Fruit fly (Drosophila melanogaster) whole organism, embryonic: ENCODE data around the gene bol.

Experiments used
- Atf3 ChIP-seq: fragments of 200-800 bp; sonication (Bioruptor generic); optimal IDR thresholded peaks from 3 replicates; lab custom pipeline; 2016; ENCODE audit warnings: missing biosample characterization, missing genetic modification characterization
- Bgb ChIP-seq: fragments of 200-800 bp; sonication (Bioruptor generic); IDR thresholded peaks from 2 replicates; pipeline ENCODE4 v1.3.6; 2022; ENCODE audit warnings: missing biosample characterization, missing genetic modification characterization; ENCODE audit not compliant: partially characterized antibody
- CG11456 ChIP-seq: fragments of 200-800 bp; sonication (Bioruptor generic); IDR thresholded peaks from 3 replicates; pipeline ENCODE4 v1.3.6; 2022; ENCODE audit warnings: missing biosample characterization, missing genetic modification characterization
- CG11695 ChIP-seq: fragments of 200-800 bp; sonication (Bioruptor generic); IDR thresholded peaks from 3 replicates; pipeline ENCODE4 v1.3.6; 2022; ENCODE audit warnings: missing biosample characterization, missing genetic modification characterization
- CG12391 ChIP-seq: fragments of 200-800 bp; sonication (Bioruptor generic); optimal IDR thresholded peaks from 3 replicates; lab custom pipeline; 2018; ENCODE audit warnings: missing biosample characterization, mild to moderate bottlenecking, missing genetic modification characterization, moderate library complexity
- CG12769 ChIP-seq: fragments of 200-800 bp; sonication (Bioruptor generic); optimal IDR thresholded peaks from 2 replicates; lab custom pipeline; 2019; ENCODE audit warnings: missing biosample characterization, mild to moderate bottlenecking, missing genetic modification characterization, moderate library complexity
- CG15073 ChIP-seq: fragments of 200-800 bp; sonication (Bioruptor generic); optimal IDR thresholded peaks from 2 replicates; lab custom pipeline; 2016; ENCODE audit warnings: missing biosample characterization, missing genetic modification characterization
- CG2120 ChIP-seq: fragments of 200-800 bp; sonication (Bioruptor generic); optimal IDR thresholded peaks from 3 replicates; lab custom pipeline; 2016; ENCODE audit warnings: missing biosample characterization, missing genetic modification characterization
- CG30020 ChIP-seq: fragments of 200-800 bp; optimal IDR thresholded peaks from 2 replicates; lab custom pipeline; 2019; ENCODE audit warnings: missing biosample characterization, mild to moderate bottlenecking, missing genetic modification characterization, moderate library complexity
- CG3995 ChIP-seq: fragments of 200-800 bp; sonication (Bioruptor generic); optimal IDR thresholded peaks from 3 replicates; lab custom pipeline; 2016; ENCODE audit warnings: missing biosample characterization, missing genetic modification characterization
- CG6175 ChIP-seq: fragments of 200-800 bp; sonication (Bioruptor generic); IDR thresholded peaks from 3 replicates; pipeline ENCODE4 v1.3.6; 2022; ENCODE audit warnings: missing biosample characterization, missing genetic modification characterization
- CG6654 ChIP-seq: fragments of 200-800 bp; sonication (Bioruptor generic); optimal IDR thresholded peaks from 2 replicates; lab custom pipeline; 2017; ENCODE audit warnings: missing biosample characterization, mild to moderate bottlenecking, missing genetic modification characterization
- CG6791 ChIP-seq: fragments of 200-800 bp; sonication (Bioruptor generic); IDR thresholded peaks from 3 replicates; pipeline ENCODE4 v1.3.6; 2022; ENCODE audit warnings: missing biosample characterization, missing genetic modification characterization; ENCODE audit not compliant: partially characterized antibody
- CTCF ChIP-seq: fragments of 200-800 bp; sonication (Bioruptor generic); optimal IDR thresholded peaks from 2 replicates; lab custom pipeline; 2017; ENCODE audit warnings: missing biosample characterization, mild to moderate bottlenecking, missing genetic modification characterization, moderate library complexity
- D ChIP-seq, 2 experiments: fragments of 200-800 bp in 1 of 2; fragments of >200 bp in 1 of 2; sonication (Bioruptor generic) in 1 of 2; optimal IDR thresholded peaks; 2 replicates in 1 of 2; 3 replicates in 1 of 2; lab custom pipeline; 2017; ENCODE audit warnings: mild to moderate bottlenecking in 1 of 2, missing biosample characterization in 1 of 2, missing genetic modification characterization in 1 of 2, missing genetic modification reagents in 1 of 2
- Doc3 ChIP-seq: fragments of 200-800 bp; sonication (Bioruptor generic); IDR thresholded peaks from 3 replicates; pipeline ENCODE4 v1.3.6; 2022; ENCODE audit warnings: missing biosample characterization, missing genetic modification characterization; ENCODE audit not compliant: partially characterized antibody
- HmgD ChIP-seq: fragments of 200-800 bp; sonication (Bioruptor generic); optimal IDR thresholded peaks from 3 replicates; lab custom pipeline; 2016; ENCODE audit warnings: missing biosample characterization, missing genetic modification characterization
- MBD-R2 ChIP-seq: fragments of 200-800 bp; sonication (Bioruptor generic); IDR thresholded peaks from 2 replicates; pipeline ENCODE4 v1.3.6; 2022; ENCODE audit warnings: missing biosample characterization, missing genetic modification characterization
- Med ChIP-seq: fragments of 200-800 bp; sonication (Bioruptor generic); peaks from one replicate; lab custom pipeline; 2016; ENCODE audit warnings: missing biosample characterization, missing genetic modification characterization, mild to moderate bottlenecking, inconsistent platforms, moderate library complexity
- NK7.1 ChIP-seq: fragments of 200-800 bp; sonication (Bioruptor generic); optimal IDR thresholded peaks from 3 replicates; lab custom pipeline; 2016; ENCODE audit warnings: missing biosample characterization, missing genetic modification characterization
- Nf-YA ChIP-seq: fragments of 200-800 bp; sonication (Bioruptor generic); IDR thresholded peaks from 2 replicates; pipeline ENCODE4 v1.3.6; 2022; ENCODE audit warnings: missing biosample characterization, missing genetic modification characterization
- Pdp1 ChIP-seq, 2 experiments: fragments of 200-800 bp; sonication (Bioruptor generic); optimal IDR thresholded peaks; 3 replicates each; lab custom pipeline; 2016; ENCODE audit warnings: missing biosample characterization in 2 of 2, missing genetic modification characterization in 2 of 2, mild to moderate bottlenecking in 1 of 2, moderate library complexity in 1 of 2
- Side ChIP-seq: fragments of 200-800 bp; sonication (Bioruptor generic); optimal IDR thresholded peaks from 2 replicates; lab custom pipeline; 2016; ENCODE audit warnings: missing biosample characterization, missing genetic modification characterization
- Xbp1 ChIP-seq: fragments of 200-800 bp; sonication (Bioruptor generic); optimal IDR thresholded peaks from 3 replicates; lab custom pipeline; 2016; ENCODE audit warnings: missing biosample characterization, mild to moderate bottlenecking, missing genetic modification characterization
- al ChIP-seq: fragments of 200-800 bp; sonication (Bioruptor generic); IDR thresholded peaks from 2 replicates; pipeline ENCODE4 v1.3.6; 2022; ENCODE audit warnings: missing biosample characterization, missing genetic modification characterization
- aop ChIP-seq: fragments of 200-800 bp; sonication (Bioruptor generic); IDR thresholded peaks from 2 replicates; pipeline ENCODE4 v1.3.6; 2022; ENCODE audit warnings: missing biosample characterization, missing genetic modification characterization
- ash1 ChIP-seq: fragments of 200-800 bp; sonication (Bioruptor generic); optimal IDR thresholded peaks from 2 replicates; lab custom pipeline; 2018; ENCODE audit warnings: missing biosample characterization, mild to moderate bottlenecking, missing genetic modification characterization
- bbx ChIP-seq: fragments of 200-800 bp; sonication (Bioruptor generic); IDR thresholded peaks from 2 replicates; pipeline ENCODE4 v1.3.6; 2022; ENCODE audit warnings: missing biosample characterization, missing genetic modification characterization; ENCODE audit not compliant: partially characterized antibody
- bowl ChIP-seq: fragments of 200-800 bp; sonication (Bioruptor generic); IDR thresholded peaks from 2 replicates; pipeline ENCODE4 v1.3.6; 2022; ENCODE audit warnings: missing biosample characterization, missing genetic modification characterization
- cad ChIP-seq: fragments of >200 bp; optimal IDR thresholded peaks from 2 replicates; lab custom pipeline; 2017; ENCODE audit warnings: missing biosample characterization, missing genetic modification characterization
- chinmo ChIP-seq: fragments of 200-800 bp; sonication (Bioruptor generic); IDR thresholded peaks from 4 replicates; pipeline ENCODE4 v1.3.6; 2022; ENCODE audit warnings: missing biosample characterization, missing genetic modification characterization; ENCODE audit not compliant: partially characterized antibody
- crp ChIP-seq, 2 experiments: fragments of 200-800 bp; sonication (Bioruptor generic); optimal IDR thresholded peaks; 2 replicates in 1 of 2; 3 replicates in 1 of 2; lab custom pipeline; 2017; ENCODE audit warnings: missing biosample characterization in 2 of 2, missing genetic modification characterization in 2 of 2, mild to moderate bottlenecking in 1 of 2, moderate library complexity in 1 of 2
- exex ChIP-seq: fragments of 200-800 bp; sonication (Bioruptor generic); optimal IDR thresholded peaks from 4 replicates; lab custom pipeline; 2018; ENCODE audit warnings: missing biosample characterization, mild to moderate bottlenecking, missing genetic modification characterization, moderate library complexity
- fd64A ChIP-seq: fragments of 200-800 bp; sonication (Bioruptor generic); optimal IDR thresholded peaks from 3 replicates; lab custom pipeline; 2018; ENCODE audit warnings: missing biosample characterization, mild to moderate bottlenecking, missing genetic modification characterization
- fd96Cb ChIP-seq: fragments of 200-800 bp; sonication (Bioruptor generic); optimal IDR thresholded peaks from 2 replicates; lab custom pipeline; 2018; ENCODE audit warnings: missing biosample characterization, mild to moderate bottlenecking, missing genetic modification characterization, moderate library complexity
- gce ChIP-seq: fragments of 200-800 bp; sonication (Bioruptor generic); IDR thresholded peaks from 3 replicates; pipeline ENCODE4 v1.3.6; 2022; ENCODE audit warnings: missing biosample characterization, missing genetic modification characterization
- lab ChIP-seq: fragments of 200-800 bp; sonication (Bioruptor generic); optimal IDR thresholded peaks from 3 replicates; lab custom pipeline; 2017; ENCODE audit warnings: missing biosample characterization, missing genetic modification characterization, mild to moderate bottlenecking, moderate library complexity, missing genetic modification reagents
- mirr ChIP-seq: fragments of 200-800 bp; sonication (Bioruptor generic); optimal IDR thresholded peaks from 3 replicates; lab custom pipeline; 2018; ENCODE audit warnings: missing biosample characterization, mild to moderate bottlenecking, missing genetic modification characterization
- nerfin-1 ChIP-seq: fragments of 200-800 bp; sonication (Bioruptor generic); optimal IDR thresholded peaks from 3 replicates; lab custom pipeline; 2019; ENCODE audit warnings: missing biosample characterization, mild to moderate bottlenecking, missing genetic modification characterization, moderate library complexity
- nmo ChIP-seq: fragments of 200-800 bp; sonication (Bioruptor generic); optimal IDR thresholded peaks from 2 replicates; lab custom pipeline; 2018; ENCODE audit warnings: missing biosample characterization, mild to moderate bottlenecking, missing genetic modification characterization, moderate library complexity
- p53 ChIP-seq: fragments of 200-800 bp; sonication (Bioruptor generic); optimal IDR thresholded peaks from 2 replicates; lab custom pipeline; 2016; ENCODE audit warnings: missing biosample characterization, missing genetic modification characterization
- pros ChIP-seq: fragments of 200-800 bp; sonication (Bioruptor generic); optimal IDR thresholded peaks from 3 replicates; lab custom pipeline; 2019; ENCODE audit warnings: missing biosample characterization, mild to moderate bottlenecking, missing genetic modification characterization, moderate library complexity
- sens-2 ChIP-seq: fragments of 200-800 bp; sonication (Bioruptor generic); IDR thresholded peaks from 2 replicates; pipeline ENCODE4 v1.3.6; 2022; ENCODE audit warnings: missing biosample characterization, missing genetic modification characterization
- shn ChIP-seq: fragments of 200-800 bp; sonication (Bioruptor generic); optimal IDR thresholded peaks from 3 replicates; lab custom pipeline; 2016; ENCODE audit warnings: missing biosample characterization, missing genetic modification characterization
- slp2 ChIP-seq: fragments of 200-800 bp; sonication (Bioruptor generic); optimal IDR thresholded peaks from 2 replicates; lab custom pipeline; 2016; ENCODE audit warnings: missing biosample characterization, missing genetic modification characterization
- vvl ChIP-seq: fragments of 200-800 bp; sonication (Bioruptor generic); IDR thresholded peaks from 2 replicates; pipeline ENCODE4 v1.3.6; 2022; ENCODE audit warnings: missing biosample characterization, missing genetic modification characterization

The bol gene

dm6 chr3L:9072062-9072730 is 62.0 kb downstream of the bol start (continued):
- TF ChIP-seq fd64A (GFP tag; lab: Kevin White, UChicago) (no peak), NK7.1 (GFP tag; lab: Kevin White, UChicago) (no peak), gce (GFP tag; lab: Robert Waterston, UW) (no peak), CG15073 (GFP tag; lab: Kevin White, UChicago) (no peak), D (optimal IDR thresholded peaks at IDR 0.05; lab: Kevin White, UChicago) (peak; percentile 71), D (GFP tag; optimal IDR thresholded peaks at IDR 0.05; lab: Kevin White, UChicago) (no peak), MBD-R2 (GFP tag; lab: Robert Waterston, UW) (peak; percentile 29; the same call in 1 of the 2 replicates)

- TF ChIP-seq shn (GFP tag; lab: Kevin White, UChicago) (no peak), CG6654 (GFP tag; lab: Kevin White, UChicago) (peak; percentile 90), lab (GFP tag; lab: Kevin White, UChicago) (peak; percentile 34), Pdp1 (GFP tag; optimal IDR thresholded peaks at IDR 0.05; lab: Kevin White, UChicago) (peak in 1 of 2 experiments; percentile 91), nmo (GFP tag; lab: Kevin White, UChicago) (no peak), vvl (GFP tag; lab: Robert Waterston, UW) (no peak), chinmo (GFP tag; lab: Robert Waterston, UW) (0 out of 4 replicates have a peak, but pooled peaks have one; percentile 33), cad (GFP tag; lab: Kevin White, UChicago) (peak; percentile 22), bowl (no peak), Med (GFP tag; lab: Kevin White, UChicago) (peak; percentile 19), exex (tag; lab: Kevin White, UChicago) (peak; percentile 33)
Measured at dm6 chr3L:9066509-9067021, 67.6 kb downstream of the bol start.

dm6 chr3L:9065997-9066441 is 68.2 kb downstream of the bol start, which contains the start of gene Argk1:
Gene Argk1 (minus strand): TSS chr3L:9066027.
- TF ChIP-seq CG12769 (tag; lab: Kevin White, UChicago), result peak; percentile 86
- TF ChIP-seq pros (GFP tag; lab: Kevin White, UChicago), result no peak
- no peak for TF ChIP-seq Atf3 (GFP tag; lab: Kevin White, UChicago)
- peak; percentile 45 for TF ChIP-seq lab (GFP tag; lab: Kevin White, UChicago)
- TF ChIP-seq p53 (GFP tag; lab: Kevin White, UChicago), result no peak
- no peak for TF ChIP-seq CG3995 (GFP tag; lab: Kevin White, UChicago)
- no peak for TF ChIP-seq aop (GFP tag; lab: Robert Waterston, UW)
- TF ChIP-seq nerfin-1 (tag; lab: Kevin White, UChicago), result no peak
- TF ChIP-seq CG30020, result no peak
- TF ChIP-seq ash1 (GFP tag; lab: Kevin White, UChicago), result no peak
- peak; percentile 67; the same call in 2 of the 3 replicates for TF ChIP-seq CG11695 (GFP tag; lab: Robert Waterston, UW)
- TF ChIP-seq slp2, result no peak
- TF ChIP-seq crp (GFP tag; optimal IDR thresholded peaks at IDR 0.05; lab: Kevin White, UChicago), result no peak
- TF ChIP-seq Xbp1 (GFP tag; lab: Kevin White, UChicago), result peak; percentile 58
- no peak for TF ChIP-seq CTCF (GFP tag; lab: Kevin White, UChicago)
- TF ChIP-seq CG6175 (GFP tag; lab: Robert Waterston, UW), result no peak
- no peak for TF ChIP-seq mirr (GFP tag; lab: Kevin White, UChicago)
- no peak for TF ChIP-seq HmgD
- peak; percentile 71 for TF ChIP-seq CG12391 (tag; lab: Kevin White, UChicago)
- TF ChIP-seq CG11456 (GFP tag; lab: Robert Waterston, UW), result no peak
- TF ChIP-seq CG6791 (GFP tag; lab: Robert Waterston, UW), result no peak
- TF ChIP-seq Nf-YA (GFP tag; lab: Robert Waterston, UW), result no peak; the same call in 1 of the 2 replicates
- no peak for TF ChIP-seq sens-2
- TF ChIP-seq bbx (GFP tag; lab: Robert Waterston, UW), result no peak
- no peak for TF ChIP-seq fd96Cb (tag; lab: Kevin White, UChicago)
- peak; percentile 56; the same call in 1 of the 2 replicates for TF ChIP-seq al (GFP tag; lab: Robert Waterston, UW)
- peak; percentile 85 for TF ChIP-seq CG2120 (GFP tag; lab: Kevin White, UChicago)
- TF ChIP-seq Bgb, result no peak
- no peak for TF ChIP-seq Side (GFP tag; lab: Kevin White, UChicago)
- TF ChIP-seq Doc3 (GFP tag; lab: Robert Waterston, UW), result no peak
